Worm (Caenorhabditis elegans) whole organism, L2 larva: ENCODE data around the gene F54H12.8.

Source experiments
- C34F6.9 ChIP-seq: fragments of 150-350 bp; optimal IDR thresholded peaks from 2 replicates; lab custom pipeline; 2014; ENCODE audit warnings: missing biosample characterization, missing genetic modification characterization
- F13H6.1 ChIP-seq: sonication (generic microtip); optimal IDR thresholded peaks from 2 replicates; lab custom pipeline; 2016; ENCODE audit warnings: missing genetic modification characterization, missing compliant biosample characterization
- R02D3.7 ChIP-seq: fragments of 150-350 bp; optimal IDR thresholded peaks from 2 replicates; lab custom pipeline; 2014; ENCODE audit warnings: missing biosample characterization, missing genetic modification characterization
- ZK546.5 ChIP-seq: sonication (generic microtip); optimal IDR thresholded peaks from 2 replicates; lab custom pipeline; 2017; ENCODE audit warnings: missing biosample characterization, missing genetic modification characterization
- alr-1 ChIP-seq: fragments of 150-350 bp; optimal IDR thresholded peaks from 2 replicates; lab custom pipeline; 2014; ENCODE audit warnings: missing biosample characterization, missing genetic modification characterization
- aly-2 ChIP-seq: fragments of 150-350 bp; optimal IDR thresholded peaks from 2 replicates; lab custom pipeline; 2014; ENCODE audit warnings: missing biosample characterization, missing genetic modification characterization
- ama-1 ChIP-seq: fragments of 150-350 bp; optimal IDR thresholded peaks from 2 replicates; lab custom pipeline; 2018; ENCODE audit warnings: inconsistent platforms
- blmp-1 ChIP-seq: sonication (generic microtip); optimal IDR thresholded peaks from 2 replicates; lab custom pipeline; 2017; ENCODE audit warnings: missing genetic modification characterization, mild to moderate bottlenecking, missing compliant biosample characterization, antibody characterized with exemption, moderate library complexity; ENCODE audit not compliant: insufficient read depth
- ceh-16 ChIP-seq: fragments of 150-350 bp; optimal IDR thresholded peaks from 2 replicates; lab custom pipeline; 2014; ENCODE audit warnings: missing biosample characterization, missing genetic modification characterization
- crh-2 ChIP-seq: sonication (generic microtip); optimal IDR thresholded peaks from 2 replicates; lab custom pipeline; 2017; ENCODE audit warnings: missing biosample characterization, missing genetic modification characterization
- dmd-4 ChIP-seq: sonication (generic microtip); optimal IDR thresholded peaks from 2 replicates; lab custom pipeline; 2017; ENCODE audit warnings: missing biosample characterization, missing genetic modification characterization
- egl-27 ChIP-seq: sonication (generic microtip); optimal IDR thresholded peaks from 3 replicates; lab custom pipeline; 2017; ENCODE audit warnings: missing biosample characterization, missing genetic modification reagents, missing genetic modification characterization
- elt-1 ChIP-seq: fragments of 150-350 bp; optimal IDR thresholded peaks from 2 replicates; lab custom pipeline; 2014; ENCODE audit warnings: missing biosample characterization, missing genetic modification characterization
- fos-1 ChIP-seq: fragments of 150-350 bp; optimal IDR thresholded peaks from 2 replicates; lab custom pipeline; 2014; ENCODE audit warnings: missing biosample characterization, missing genetic modification characterization
- gmeb-1 ChIP-seq: fragments of 150-350 bp; optimal IDR thresholded peaks from 2 replicates; lab custom pipeline; 2014; ENCODE audit warnings: missing biosample characterization, missing genetic modification characterization
- lin-11 ChIP-seq: fragments of 150-350 bp; sonication (generic microtip); optimal IDR thresholded peaks from 2 replicates; lab custom pipeline; 2014; ENCODE audit warnings: missing biosample characterization, missing genetic modification characterization, inconsistent platforms, mixed read lengths
- lin-13 ChIP-seq: fragments of 150-350 bp; optimal IDR thresholded peaks from 2 replicates; lab custom pipeline; 2014; ENCODE audit warnings: missing biosample characterization, missing genetic modification reagents, missing genetic modification characterization
- lin-39 ChIP-seq: fragments of 150-350 bp; optimal IDR thresholded peaks from 2 replicates; lab custom pipeline; 2014; ENCODE audit warnings: missing biosample characterization, missing genetic modification reagents, missing genetic modification characterization
- lsy-2 ChIP-seq, 2 experiments: fragments of 150-350 bp in 1 of 2; sonication (generic microtip) in 1 of 2; optimal IDR thresholded peaks; 2 replicates each; lab custom pipeline; 2014 to 2017; ENCODE audit warnings: missing biosample characterization in 2 of 2, missing genetic modification characterization in 2 of 2
- mab-5 ChIP-seq: fragments of 150-350 bp; optimal IDR thresholded peaks from 2 replicates; lab custom pipeline; 2014; ENCODE audit warnings: missing biosample characterization, missing genetic modification characterization
- mbf-1 ChIP-seq: sonication (generic microtip); optimal IDR thresholded peaks from 2 replicates; lab custom pipeline; 2017; ENCODE audit warnings: missing biosample characterization, missing genetic modification characterization
- mdl-1 ChIP-seq, 2 experiments: fragments of 150-350 bp in 1 of 2; sonication (generic microtip) in 1 of 2; optimal IDR thresholded peaks; 2 replicates each; lab custom pipeline; 2017; ENCODE audit warnings: missing biosample characterization in 2 of 2, missing genetic modification characterization in 2 of 2
- nhr-10 ChIP-seq: sonication (generic microtip); optimal IDR thresholded peaks from 2 replicates; lab custom pipeline; 2017; ENCODE audit warnings: missing biosample characterization, missing genetic modification characterization
- nhr-11 ChIP-seq: fragments of 150-350 bp; optimal IDR thresholded peaks from 2 replicates; lab custom pipeline; 2014; ENCODE audit warnings: missing biosample characterization, missing genetic modification characterization
- nhr-12 ChIP-seq: fragments of 150-350 bp; optimal IDR thresholded peaks from 2 replicates; lab custom pipeline; 2014; ENCODE audit warnings: missing biosample characterization, missing genetic modification characterization
- nhr-129 ChIP-seq: fragments of 150-350 bp; optimal IDR thresholded peaks from 2 replicates; lab custom pipeline; 2014; ENCODE audit warnings: missing biosample characterization, missing genetic modification characterization
- nhr-21 ChIP-seq: fragments of 150-350 bp; optimal IDR thresholded peaks from 2 replicates; lab custom pipeline; 2014; ENCODE audit warnings: missing biosample characterization, missing genetic modification characterization
- nhr-23 ChIP-seq: fragments of 150-350 bp; optimal IDR thresholded peaks from 2 replicates; lab custom pipeline; 2014; ENCODE audit warnings: missing biosample characterization, missing genetic modification reagents, missing genetic modification characterization
- nhr-237 ChIP-seq: fragments of 150-350 bp; optimal IDR thresholded peaks from 2 replicates; lab custom pipeline; 2014; ENCODE audit warnings: missing biosample characterization, missing genetic modification characterization
- nhr-25 ChIP-seq: fragments of 150-350 bp; sonication (generic microtip); optimal IDR thresholded peaks from 3 replicates; lab custom pipeline; 2014; ENCODE audit warnings: missing biosample characterization, missing genetic modification characterization
- nhr-6 ChIP-seq: fragments of 150-350 bp; optimal IDR thresholded peaks from 2 replicates; lab custom pipeline; 2014; ENCODE audit warnings: missing biosample characterization, missing genetic modification characterization
- peb-1 ChIP-seq: fragments of 150-350 bp; optimal IDR thresholded peaks from 2 replicates; lab custom pipeline; 2014; ENCODE audit warnings: missing biosample characterization, missing genetic modification characterization
- skn-1 ChIP-seq: sonication (generic microtip); optimal IDR thresholded peaks from 2 replicates; lab custom pipeline; 2017; ENCODE audit warnings: missing biosample characterization, missing genetic modification characterization
- sma-3 ChIP-seq: sonication (generic microtip); optimal IDR thresholded peaks from 2 replicates; lab custom pipeline; 2016; ENCODE audit warnings: missing genetic modification reagents, missing genetic modification characterization, missing compliant biosample characterization
- sma-9 ChIP-seq, 2 experiments: fragments of 150-350 bp in 1 of 2; sonication (generic microtip) in 1 of 2; optimal IDR thresholded peaks; 2 replicates each; lab custom pipeline; 2014 to 2016; ENCODE audit warnings: missing genetic modification characterization in 2 of 2, mild to moderate bottlenecking in 1 of 2, missing biosample characterization in 1 of 2, missing compliant biosample characterization in 1 of 2, missing genetic modification reagents in 1 of 2, moderate library complexity in 1 of 2
- snpc-4 ChIP-seq: fragments of 150-350 bp; optimal IDR thresholded peaks from 2 replicates; lab custom pipeline; 2014; ENCODE audit warnings: missing biosample characterization, missing genetic modification characterization
- unc-55 ChIP-seq: fragments of 150-350 bp; sonication (generic microtip); optimal IDR thresholded peaks from 3 replicates; lab custom pipeline; 2014; ENCODE audit warnings: missing biosample characterization, missing genetic modification reagents, missing genetic modification characterization
- unc-62 ChIP-seq: fragments of 150-350 bp; optimal IDR thresholded peaks from 2 replicates; lab custom pipeline; 2014; ENCODE audit warnings: missing biosample characterization, missing genetic modification reagents, missing genetic modification characterization
- zag-1 ChIP-seq: fragments of 150-350 bp; optimal IDR thresholded peaks from 2 replicates; lab custom pipeline; 2014; ENCODE audit warnings: missing biosample characterization, missing genetic modification characterization
- ztf-1 ChIP-seq: fragments of 200-800 bp; sonication (Bioruptor generic); conservative IDR thresholded peaks from 2 replicates; pipeline ENCODE4 v1.3.6; 2022; ENCODE audit warnings: missing genetic modification characterization, missing compliant biosample characterization
- ztf-11 ChIP-seq: sonication (generic microtip); optimal IDR thresholded peaks from 2 replicates; lab custom pipeline; 2017; ENCODE audit warnings: missing biosample characterization, missing genetic modification characterization
- ztf-4 ChIP-seq: fragments of 150-350 bp; optimal IDR thresholded peaks from 2 replicates; lab custom pipeline; 2014; ENCODE audit warnings: missing biosample characterization, missing genetic modification characterization

F54H12.8 gene

ce11 chrIII:7981233-7981632 is 12.2 kb upstream of the F54H12.8 start:
- TF ChIP-seq ztf-11 (tag; lab: Kevin White, UChicago), result no peak
- no peak for TF ChIP-seq nhr-6 (tag; lab: Kevin White, UChicago)
- TF ChIP-seq snpc-4 (tag; lab: Kevin White, UChicago), result no peak
- no peak for TF ChIP-seq alr-1 (tag; lab: Kevin White, UChicago)
- TF ChIP-seq nhr-237 (tag; lab: Kevin White, UChicago), result no peak
- TF ChIP-seq mdl-1 (tag; optimal IDR thresholded peaks at IDR 0.05; lab: Kevin White, UChicago), result no peak
- no peak for TF ChIP-seq unc-62 (GFP tag; lab: Kevin White, UChicago)
- no peak for TF ChIP-seq peb-1 (tag; lab: Kevin White, UChicago)
- TF ChIP-seq C34F6.9 (tag; lab: Kevin White, UChicago), result no peak
- TF ChIP-seq ceh-16, result no peak
- TF ChIP-seq crh-2, result no peak
- no peak for TF ChIP-seq sma-3 (GFP tag; lab: Kevin White, UChicago)
- TF ChIP-seq mbf-1 (tag; lab: Kevin White, UChicago), result no peak
- no peak for TF ChIP-seq skn-1 (tag; lab: Kevin White, UChicago)
- no peak for TF ChIP-seq nhr-25 (tag; lab: Kevin White, UChicago)
- no peak for TF ChIP-seq zag-1 (tag; lab: Kevin White, UChicago)
- no peak for TF ChIP-seq ama-1 (lab: Kevin White, UChicago)
- no peak for TF ChIP-seq nhr-23
- no peak for TF ChIP-seq R02D3.7 (tag; lab: Kevin White, UChicago)
- TF ChIP-seq sma-9 (GFP tag; optimal IDR thresholded peaks at IDR 0.05; lab: Kevin White, UChicago), result no peak
- TF ChIP-seq sma-9 (tag; optimal IDR thresholded peaks at IDR 0.05; lab: Kevin White, UChicago), result no peak

- TF ChIP-seq nhr-6 (tag; lab: Kevin White, UChicago) (no peak), nhr-11 (tag; lab: Kevin White, UChicago) (no peak), lin-39 (no peak), egl-27 (tag; lab: Kevin White, UChicago) (no peak), ztf-4 (tag; lab: Kevin White, UChicago) (no peak), snpc-4 (tag; lab: Kevin White, UChicago) (no peak), nhr-237 (tag; lab: Kevin White, UChicago) (no peak)
These were observed 10.6 kb upstream of the F54H12.8 start, which contains the start of gene clp-1 for ce11 chrIII:7979659-7980058. Gene clp-1 (plus strand): TSS chrIII:7979959.

ce11 chrIII:7978723-7979122 is 9.7 kb upstream of the F54H12.8 start:
- no peak for TF ChIP-seq nhr-237 (tag; lab: Kevin White, UChicago)
- no peak for TF ChIP-seq ZK546.5 (tag; lab: Kevin White, UChicago)
- TF ChIP-seq unc-55 (GFP tag; lab: Kevin White, UChicago), result peak; percentile 43
- TF ChIP-seq nhr-25 (tag; lab: Kevin White, UChicago), result peak; percentile 66
- TF ChIP-seq R02D3.7 (tag; lab: Kevin White, UChicago), result no peak
- peak; percentile 32 for TF ChIP-seq gmeb-1 (tag; lab: Kevin White, UChicago)
- TF ChIP-seq sma-9 (GFP tag; optimal IDR thresholded peaks at IDR 0.05; lab: Kevin White, UChicago), result peak; percentile 42
- TF ChIP-seq sma-9 (tag; optimal IDR thresholded peaks at IDR 0.05; lab: Kevin White, UChicago), result no peak
- TF ChIP-seq sma-3 (GFP tag; lab: Kevin White, UChicago), result peak; percentile 84
- TF ChIP-seq dmd-4 (tag; lab: Kevin White, UChicago), result no peak
- TF ChIP-seq F13H6.1 (tag; lab: Kevin White, UChicago), result peak; percentile 70
- peak; percentile 65 for TF ChIP-seq C34F6.9 (tag; lab: Kevin White, UChicago)
- TF ChIP-seq crh-2, result peak; percentile 73
- peak; percentile 30 for TF ChIP-seq ztf-4 (tag; lab: Kevin White, UChicago)
- peak; percentile 20 for TF ChIP-seq fos-1
- peak; percentile 33 for TF ChIP-seq lin-13 (GFP tag; lab: Kevin White, UChicago)
- no peak for TF ChIP-seq zag-1 (tag; lab: Kevin White, UChicago)
- TF ChIP-seq mab-5 (tag; lab: Kevin White, UChicago), result peak; percentile 14
- TF ChIP-seq ztf-1, result no peak
- no peak for TF ChIP-seq nhr-6 (tag; lab: Kevin White, UChicago)
- no peak for TF ChIP-seq nhr-23
- TF ChIP-seq aly-2, result no peak
- no peak for TF ChIP-seq nhr-10 (tag; lab: Kevin White, UChicago)
- no peak for TF ChIP-seq nhr-12
- peak in 1 of 2 experiments; percentile 64 for TF ChIP-seq lsy-2 (tag; optimal IDR thresholded peaks at IDR 0.05; lab: Kevin White, UChicago)
- TF ChIP-seq blmp-1 (tag; lab: Kevin White, UChicago), result peak; percentile 9
- no peak for TF ChIP-seq lin-11
- no peak for TF ChIP-seq elt-1 (tag; lab: Kevin White, UChicago)
- no peak for TF ChIP-seq ama-1 (lab: Kevin White, UChicago)
- TF ChIP-seq nhr-21 (tag; lab: Kevin White, UChicago), result no peak
- TF ChIP-seq nhr-129 (tag; lab: Kevin White, UChicago), result peak; percentile 54
- TF ChIP-seq mdl-1 (tag; optimal IDR thresholded peaks at IDR 0.05; lab: Kevin White, UChicago), result peak in 1 of 2 experiments; percentile 2
